Worm (Caenorhabditis elegans) whole organism, L4 larva: ENCODE results near the gene F16B12.6.

Experiments
- ceh-28 ChIP-seq: fragments of 150-350 bp; optimal IDR thresholded peaks from 2 replicates; lab custom pipeline; 2014; ENCODE audit warnings: missing biosample characterization, missing genetic modification reagents, missing genetic modification characterization
- ceh-82 ChIP-seq: sonication (generic microtip); optimal IDR thresholded peaks from 2 replicates; lab custom pipeline; 2017; ENCODE audit warnings: missing biosample characterization, missing genetic modification characterization
- nhr-10 ChIP-seq: fragments of 150-350 bp; optimal IDR thresholded peaks from 2 replicates; lab custom pipeline; 2014; ENCODE audit warnings: missing biosample characterization, missing genetic modification characterization
- nhr-42 ChIP-seq: fragments of 200-800 bp; sonication (Bioruptor generic); IDR thresholded peaks from 2 replicates; pipeline ENCODE4 v1.3.6; 2022; ENCODE audit warnings: missing genetic modification characterization, missing compliant biosample characterization
- snpc-4 ChIP-seq: fragments of 150-350 bp; optimal IDR thresholded peaks from 2 replicates; lab custom pipeline; 2014; ENCODE audit warnings: missing biosample characterization, missing genetic modification characterization

- TF ChIP-seq nhr-42, result no peak
- no peak for TF ChIP-seq ceh-82
- no peak for TF ChIP-seq nhr-10 (tag; lab: Kevin White, UChicago)
- TF ChIP-seq snpc-4 (tag; lab: Kevin White, UChicago), result no peak
- TF ChIP-seq ceh-28, result no peak
Observed at ce11 chrX:14141344-14141841, 39.3 kb downstream of the F16B12.6 start.
